Fruit fly (Drosophila melanogaster): ENCODE results near the gene CG3078.

Gene CG3078

DNA sequence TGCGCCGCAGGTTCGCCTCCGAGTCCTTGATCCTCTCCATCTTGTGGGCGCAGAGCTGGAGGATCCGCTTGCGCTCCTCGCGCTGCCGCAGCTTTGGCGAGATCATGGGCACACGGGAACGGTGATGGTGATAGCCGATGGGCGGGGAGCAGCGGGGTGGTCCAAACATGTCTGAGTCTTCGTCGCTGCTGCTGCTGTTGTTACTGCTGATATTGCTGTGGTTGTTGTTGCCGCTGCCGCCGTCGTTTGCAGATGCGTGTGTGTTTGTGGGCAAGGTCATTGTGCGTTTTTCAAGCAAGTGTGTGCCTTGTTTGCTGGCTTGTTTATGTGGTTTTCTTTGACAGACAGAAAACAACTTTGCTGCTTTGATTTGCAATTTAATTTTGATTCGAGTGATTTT lies 32.7 kb upstream of the CG3078 start:
- TF ChIP-seq foxo (GFP tag; optimal IDR thresholded peaks at IDR 0.05), result no peak

dm6 chrX:2291023-2291422 lies 31.4 kb upstream of the CG3078 start:
- TF ChIP-seq woc (GFP tag; optimal IDR thresholded peaks at IDR 0.05), result no peak
- no peak for TF ChIP-seq Vsx2 (GFP tag; optimal IDR thresholded peaks at IDR 0.05; ENCODE audit: partially characterized antibody)
- no peak for TF ChIP-seq OdsH (GFP tag; optimal IDR thresholded peaks at IDR 0.05)
- TF ChIP-seq h (GFP tag; optimal IDR thresholded peaks at IDR 0.05), result no peak
- TF ChIP-seq Hr78 (GFP tag; optimal IDR thresholded peaks at IDR 0.05), result no peak
- TF ChIP-seq CG9705 (GFP tag; optimal IDR thresholded peaks at IDR 0.05), result no peak
- TF ChIP-seq sv (GFP tag; optimal IDR thresholded peaks at IDR 0.05), result no peak
- no peak for TF ChIP-seq HLH106 (tag; optimal IDR thresholded peaks at IDR 0.05)
- TF ChIP-seq Dif (GFP tag; optimal IDR thresholded peaks at IDR 0.05; ENCODE audit: partially characterized antibody), result no peak
- no peak for TF ChIP-seq Abd-B (GFP tag; optimal IDR thresholded peaks at IDR 0.05)
- TF ChIP-seq Mio (GFP tag; optimal IDR thresholded peaks at IDR 0.05), result no peak
- no peak for TF ChIP-seq Sp1 (GFP tag; optimal IDR thresholded peaks at IDR 0.05)
- no peak for TF ChIP-seq usp (GFP tag; optimal IDR thresholded peaks at IDR 0.05)

DNA sequence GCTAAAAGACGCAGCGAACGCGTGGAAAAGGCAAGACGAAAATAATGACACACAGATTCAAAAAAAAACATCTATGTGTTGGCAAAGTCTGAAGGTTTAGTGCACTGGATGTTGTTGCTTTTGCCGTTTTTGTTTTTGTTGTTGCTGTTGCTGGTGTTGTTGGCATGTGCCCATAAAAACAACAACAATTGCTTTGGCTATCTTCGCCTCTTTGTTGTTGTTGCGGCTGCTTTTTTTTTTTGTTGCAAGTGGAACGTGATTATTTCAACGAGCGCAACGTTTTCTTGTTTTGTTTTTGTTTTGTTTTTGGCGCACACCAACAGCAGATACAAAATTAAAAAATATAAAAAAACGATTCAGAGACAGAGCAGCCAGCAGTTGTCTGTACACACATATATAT lies 29.5 kb upstream of the CG3078 start:
- TF ChIP-seq Hr83 (GFP tag; optimal IDR thresholded peaks at IDR 0.05; ENCODE audit: poor library complexity, severe bottlenecking), result no peak
- no peak for TF ChIP-seq rgr (GFP tag; optimal IDR thresholded peaks at IDR 0.05)
- peak; percentile 12 for TF ChIP-seq psq (GFP tag; optimal IDR thresholded peaks at IDR 0.05)
- TF ChIP-seq Rel (GFP tag; optimal IDR thresholded peaks at IDR 0.05), result no peak
- TF ChIP-seq Rel (tag; optimal IDR thresholded peaks at IDR 0.05), result peak; percentile 9
- peak; percentile 39 for TF ChIP-seq Sp1 (GFP tag; optimal IDR thresholded peaks at IDR 0.05)

DNA sequence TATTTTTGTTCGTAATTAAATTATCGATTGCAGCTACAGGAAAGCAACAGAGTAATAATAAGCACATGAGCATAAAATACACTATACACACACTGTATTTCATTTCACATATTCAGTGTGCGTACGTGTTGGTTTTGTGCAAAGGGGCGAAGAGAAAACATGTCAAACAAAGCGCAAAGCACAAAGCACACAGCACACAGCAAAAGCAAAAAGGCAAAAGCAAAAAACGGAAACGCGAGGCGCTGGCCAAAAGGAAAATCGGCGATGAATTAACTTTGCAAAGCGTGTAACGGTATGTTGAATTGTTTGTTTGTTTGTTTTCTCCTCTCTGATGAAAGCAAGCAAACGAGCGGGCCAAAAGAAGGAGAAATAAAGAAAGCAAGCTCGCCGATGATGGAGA lies 28.7 kb upstream of the CG3078 start:
- no peak for TF ChIP-seq GATAd (GFP tag; optimal IDR thresholded peaks at IDR 0.05)
- peak; percentile 77 for TF ChIP-seq psq (GFP tag; optimal IDR thresholded peaks at IDR 0.05)

- TF ChIP-seq sage (GFP tag; optimal IDR thresholded peaks at IDR 0.05), result no peak
- TF ChIP-seq CrebA (GFP tag; optimal IDR thresholded peaks at IDR 0.05; ENCODE audit: borderline replicate concordance), result no peak
- no peak for TF ChIP-seq h (GFP tag; optimal IDR thresholded peaks at IDR 0.05)
- TF ChIP-seq Vsx2 (GFP tag; optimal IDR thresholded peaks at IDR 0.05; ENCODE audit: partially characterized antibody), result no peak
- TF ChIP-seq pan (optimal IDR thresholded peaks at IDR 0.05), result no peak
- TF ChIP-seq Myc (optimal IDR thresholded peaks at IDR 0.05), result no peak
Measured at dm6 chrX:2286985-2287384, 27.3 kb upstream of the CG3078 start.

- TF ChIP-seq Rel (GFP tag; optimal IDR thresholded peaks at IDR 0.05) (no peak), Rel (tag; optimal IDR thresholded peaks at IDR 0.05) (peak; percentile 44), rgr (GFP tag; optimal IDR thresholded peaks at IDR 0.05) (no peak), h (GFP tag; optimal IDR thresholded peaks at IDR 0.05) (peak; percentile 92), Hr78 (GFP tag; optimal IDR thresholded peaks at IDR 0.05) (no peak), dmrt93B (GFP tag; optimal IDR thresholded peaks at IDR 0.05) (no peak), fru (GFP tag; optimal IDR thresholded peaks at IDR 0.05) (peak; percentile 25)
Measured at dm6 chrX:2286255-2286654, 26.6 kb upstream of the CG3078 start.

DNA sequence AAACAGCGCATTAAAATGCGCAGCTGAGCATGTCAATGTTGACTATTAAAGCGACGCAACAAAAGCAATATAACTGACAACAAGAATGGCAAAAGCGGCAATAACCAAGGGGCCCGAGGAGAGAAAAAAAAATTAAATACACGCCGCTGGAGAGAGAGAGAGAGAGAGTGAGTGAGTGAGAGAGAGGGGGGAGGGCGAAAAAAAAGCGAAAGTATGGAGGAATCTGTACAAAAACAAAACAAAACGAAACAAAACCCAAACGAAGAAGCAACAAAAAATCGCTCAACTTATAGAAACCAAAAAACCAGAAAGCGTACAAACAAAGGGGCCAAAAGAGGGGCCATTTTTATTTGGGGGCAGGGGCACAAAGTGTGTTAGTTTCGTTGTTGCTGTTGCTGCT lies 23.8 kb upstream of the CG3078 start:
- TF ChIP-seq Dif (GFP tag; optimal IDR thresholded peaks at IDR 0.05; ENCODE audit: partially characterized antibody) (no peak), Sp1 (GFP tag; optimal IDR thresholded peaks at IDR 0.05) (peak; percentile 23), OdsH (GFP tag; optimal IDR thresholded peaks at IDR 0.05) (no peak), Rel (GFP tag; optimal IDR thresholded peaks at IDR 0.05) (no peak), Rel (tag; optimal IDR thresholded peaks at IDR 0.05) (no peak), psq (GFP tag; optimal IDR thresholded peaks at IDR 0.05) (peak; percentile 56)

dm6 chrX:2278782-2279304 lies 19.2 kb upstream of the CG3078 start:
- no peak for TF ChIP-seq br (GFP tag; optimal IDR thresholded peaks at IDR 0.05)
- TF ChIP-seq Vsx2 (GFP tag; optimal IDR thresholded peaks at IDR 0.05; ENCODE audit: partially characterized antibody), result no peak
- TF ChIP-seq brk (GFP tag; optimal IDR thresholded peaks at IDR 0.05), result no peak
- TF ChIP-seq h (GFP tag; optimal IDR thresholded peaks at IDR 0.05), result no peak
- TF ChIP-seq Hnf4 (GFP tag; optimal IDR thresholded peaks at IDR 0.05), result no peak
- TF ChIP-seq usp (GFP tag; optimal IDR thresholded peaks at IDR 0.05), result no peak
- TF ChIP-seq sv (GFP tag; optimal IDR thresholded peaks at IDR 0.05), result no peak

Measured in whole organism, wandering third instar larva.